Fruit fly (Drosophila melanogaster): ENCODE data around the gene Rcd-1.
A peak's percentile ranks its signal among the peaks of the same experiment; 100 is the strongest.

The Rcd-1 gene

dm6 chrX:19668405-19668804 lies 29.8 kb downstream of the Rcd-1 start (continued):
- TF ChIP-seq Blimp-1 (GFP tag; optimal IDR thresholded peaks at IDR 0.05) (peak; percentile 85), rib (GFP tag; IDR thresholded peaks at IDR 0.05) (peak; percentile 87), CG1233 (GFP tag; optimal IDR thresholded peaks at IDR 0.05) (peak; percentile 91), CG2199 (GFP tag; IDR thresholded peaks at IDR 0.05) (peak; percentile 88; the same call in 2 of the 3 replicates), Abd-B (GFP tag; optimal IDR thresholded peaks at IDR 0.05) (peak; percentile 92), CG13894 (tag; optimal IDR thresholded peaks at IDR 0.05) (no peak), Med (GFP tag) (peak; percentile 100), CG12219 (GFP tag; optimal IDR thresholded peaks at IDR 0.05) (peak; percentile 97), CG32772 (GFP tag; IDR thresholded peaks at IDR 0.05) (peak; percentile 91), Aef1 (GFP tag; IDR thresholded peaks at IDR 0.05) (peak; percentile 93), CG17385 (GFP tag; optimal IDR thresholded peaks at IDR 0.05) (peak; percentile 94), Scr (GFP tag; IDR thresholded peaks at IDR 0.05; ENCODE audit: partially characterized antibody) (no peak), chif (GFP tag; optimal IDR thresholded peaks at IDR 0.05) (peak; percentile 98), CG14965 (GFP tag; optimal IDR thresholded peaks at IDR 0.05; ENCODE audit: borderline replicate concordance) (peak; percentile 68), CG9609 (GFP tag; optimal IDR thresholded peaks at IDR 0.05) (peak; percentile 98), croc (GFP tag; conservative IDR thresholded peaks at IDR 0.05) (peak; percentile 91), CG13123 (GFP tag; optimal IDR thresholded peaks at IDR 0.05) (peak; percentile 95), CG2678 (tag; optimal IDR thresholded peaks at IDR 0.05) (peak; percentile 95), her (GFP tag; optimal IDR thresholded peaks at IDR 0.05) (peak; percentile 97), CG11085 (GFP tag; IDR thresholded peaks at IDR 0.05) (peak; percentile 83), CG8765 (GFP tag; IDR thresholded peaks at IDR 0.05) (peak; percentile 89), CG10654 (GFP tag; optimal IDR thresholded peaks at IDR 0.05) (peak; percentile 88), shn (GFP tag; optimal IDR thresholded peaks at IDR 0.05) (peak; percentile 98), B-H1 (GFP tag; IDR thresholded peaks at IDR 0.05) (peak; percentile 89), scrt (GFP tag; optimal IDR thresholded peaks at IDR 0.05) (peak; percentile 87), mam (GFP tag; optimal IDR thresholded peaks at IDR 0.05) (peak; percentile 99), CG9215 (GFP tag; IDR thresholded peaks at IDR 0.05) (peak; percentile 85), sisA (GFP tag; IDR thresholded peaks at IDR 0.05) (peak; percentile 95), bsh (GFP tag; optimal IDR thresholded peaks at IDR 0.05) (peak; percentile 97 to 98), Deaf1 (tag; optimal IDR thresholded peaks at IDR 0.05) (peak; percentile 77), Nf-YB (GFP tag; optimal IDR thresholded peaks at IDR 0.05) (peak; percentile 84), CG6813 (GFP tag; optimal IDR thresholded peaks at IDR 0.05) (peak; percentile 92), repo (GFP tag; optimal IDR thresholded peaks at IDR 0.05) (peak; percentile 94), CG11247 (GFP tag; IDR thresholded peaks at IDR 0.05) (peak; percentile 93), caup (GFP tag; optimal IDR thresholded peaks at IDR 0.05; ENCODE audit: severe bottlenecking) (peak; percentile 90), abd-A (tag; optimal IDR thresholded peaks at IDR 0.05) (no peak), CG17802 (tag; optimal IDR thresholded peaks at IDR 0.05) (peak; percentile 81), exex (tag; optimal IDR thresholded peaks at IDR 0.05) (no peak), unpg (GFP tag; optimal IDR thresholded peaks at IDR 0.05) (peak; percentile 97), zf30C (GFP tag; optimal IDR thresholded peaks at IDR 0.05) (no peak), trem (tag; optimal IDR thresholded peaks at IDR 0.05) (peak; percentile 80), Gsc (GFP tag; IDR thresholded peaks at IDR 0.05) (peak; percentile 86), chinmo (GFP tag; IDR thresholded peaks at IDR 0.05; ENCODE audit: partially characterized antibody) (no peak), CG30431 (GFP tag; optimal IDR thresholded peaks at IDR 0.05) (peak; percentile 97), CG11723 (GFP tag; optimal IDR thresholded peaks at IDR 0.05) (peak; percentile 96), Fer3 (tag; optimal IDR thresholded peaks at IDR 0.05) (peak; percentile 93), CG18764 (GFP tag; optimal IDR thresholded peaks at IDR 0.05) (peak; percentile 91), knrl (GFP tag; IDR thresholded peaks at IDR 0.05; ENCODE audit: partially characterized antibody) (no peak), zen2 (GFP tag; IDR thresholded peaks at IDR 0.05; ENCODE audit: partially characterized antibody) (no peak), Meics (GFP tag; optimal IDR thresholded peaks at IDR 0.05) (peak; percentile 91)

All from whole organism, embryonic.